Fruit fly (Drosophila melanogaster) whole organism, embryonic: ENCODE data around the gene sr.
A peak's percentile ranks its signal among the peaks of the same experiment; 100 is the strongest.

Source experiments
- CG13424 ChIP-seq: fragments of 200-800 bp; sonication (Bioruptor generic); optimal IDR thresholded peaks from 2 replicates; lab custom pipeline; 2019; ENCODE audit warnings: missing biosample characterization, mild to moderate bottlenecking, missing genetic modification characterization, moderate library complexity
- CG14667 ChIP-seq: fragments of 200-800 bp; sonication (Bioruptor generic); IDR thresholded peaks from 2 replicates; pipeline ENCODE4 v1.3.6; 2022; ENCODE audit warnings: missing biosample characterization, missing genetic modification characterization
- CG17802 ChIP-seq: fragments of 200-800 bp; sonication (Bioruptor generic); optimal IDR thresholded peaks from 2 replicates; lab custom pipeline; 2018; ENCODE audit warnings: missing biosample characterization, mild to moderate bottlenecking, missing genetic modification characterization, moderate library complexity
- CG18262 ChIP-seq: fragments of 200-800 bp; optimal IDR thresholded peaks from 3 replicates; lab custom pipeline; 2019; ENCODE audit warnings: missing biosample characterization, mild to moderate bottlenecking, missing genetic modification characterization, moderate library complexity
- CG2129 ChIP-seq: fragments of 200-800 bp; sonication (Bioruptor generic); IDR thresholded peaks from 2 replicates; pipeline ENCODE4 v1.3.6; 2022; ENCODE audit warnings: missing biosample characterization, missing genetic modification characterization; ENCODE audit not compliant: partially characterized antibody
- CG3065 ChIP-seq: fragments of 200-800 bp; sonication (Bioruptor generic); optimal IDR thresholded peaks from 2 replicates; lab custom pipeline; 2016; ENCODE audit warnings: missing biosample characterization, missing genetic modification characterization
- CG31388 ChIP-seq: fragments of 200-800 bp; sonication (Bioruptor generic); optimal IDR thresholded peaks from 2 replicates; lab custom pipeline; 2016; ENCODE audit warnings: missing biosample characterization, missing genetic modification characterization
- CG33213 ChIP-seq: fragments of 200-800 bp; sonication (Bioruptor generic); optimal IDR thresholded peaks from 3 replicates; lab custom pipeline; 2016; ENCODE audit warnings: missing biosample characterization, missing genetic modification characterization
- CG4617 ChIP-seq: fragments of 200-800 bp; sonication (Bioruptor generic); optimal IDR thresholded peaks from 3 replicates; lab custom pipeline; 2016; ENCODE audit warnings: missing biosample characterization, missing genetic modification characterization, borderline replicate concordance
- CG5180 ChIP-seq: fragments of 200-800 bp; sonication (Bioruptor generic); optimal IDR thresholded peaks from 3 replicates; lab custom pipeline; 2017; ENCODE audit warnings: missing biosample characterization, missing genetic modification characterization, mild to moderate bottlenecking, moderate library complexity, missing genetic modification reagents
- CG7928 ChIP-seq: fragments of 200-800 bp; sonication (Bioruptor generic); optimal IDR thresholded peaks from 2 replicates; lab custom pipeline; 2017; ENCODE audit warnings: missing biosample characterization, mild to moderate bottlenecking, missing genetic modification characterization
- CG8281 ChIP-seq: fragments of 200-800 bp; sonication (Bioruptor generic); optimal IDR thresholded peaks from 2 replicates; lab custom pipeline; 2018; ENCODE audit warnings: missing biosample characterization, mild to moderate bottlenecking, missing genetic modification characterization, moderate library complexity
- CG8944 ChIP-seq: fragments of 200-800 bp; sonication (Bioruptor generic); optimal IDR thresholded peaks from 3 replicates; lab custom pipeline; 2016; ENCODE audit warnings: missing biosample characterization, missing genetic modification characterization
- CkIIα-i1 ChIP-seq: fragments of 200-800 bp; sonication (Bioruptor generic); IDR thresholded peaks from 2 replicates; pipeline ENCODE4 v1.3.6; 2022; ENCODE audit warnings: missing biosample characterization, missing genetic modification characterization
- Deaf1 ChIP-seq: fragments of 200-800 bp; optimal IDR thresholded peaks from 3 replicates; lab custom pipeline; 2019; ENCODE audit warnings: missing biosample characterization, mild to moderate bottlenecking, missing genetic modification characterization, moderate library complexity
- Dfd ChIP-seq, 2 experiments: fragments of >200 bp; optimal IDR thresholded peaks; 2 replicates each; lab custom pipeline; 2017; ENCODE audit warnings: missing biosample characterization in 2 of 2, missing genetic modification characterization in 2 of 2
- Dp ChIP-seq: fragments of 200-800 bp; sonication (Bioruptor generic); optimal IDR thresholded peaks from 2 replicates; lab custom pipeline; 2018; ENCODE audit warnings: missing biosample characterization, mild to moderate bottlenecking, missing genetic modification characterization, moderate library complexity
- E2f1 ChIP-seq: fragments of 200-800 bp; sonication (Bioruptor generic); IDR thresholded peaks from 2 replicates; pipeline ENCODE4 v1.3.6; 2022; ENCODE audit warnings: missing biosample characterization, missing genetic modification characterization
- GATAe ChIP-seq: fragments of 200-800 bp; sonication (Bioruptor generic); conservative IDR thresholded peaks from 2 replicates; pipeline ENCODE4 v1.3.6; 2022; ENCODE audit warnings: missing biosample characterization, missing genetic modification characterization
- HmgD ChIP-seq: fragments of 200-800 bp; sonication (Bioruptor generic); optimal IDR thresholded peaks from 3 replicates; lab custom pipeline; 2016; ENCODE audit warnings: missing biosample characterization, missing genetic modification characterization
- Kr ChIP-seq: fragments of 200-800 bp; sonication (Bioruptor generic); optimal IDR thresholded peaks from 2 replicates; lab custom pipeline; 2017; ENCODE audit warnings: missing biosample characterization, mild to moderate bottlenecking, missing genetic modification characterization
- Myb ChIP-seq: fragments of 200-800 bp; sonication (Bioruptor generic); optimal IDR thresholded peaks from 2 replicates; lab custom pipeline; 2016; ENCODE audit warnings: missing biosample characterization, missing genetic modification characterization
- Oli ChIP-seq: fragments of 200-800 bp; sonication (Bioruptor generic); optimal IDR thresholded peaks from 2 replicates; lab custom pipeline; 2018; ENCODE audit warnings: missing biosample characterization, mild to moderate bottlenecking, missing genetic modification characterization, moderate library complexity
- Poxn ChIP-seq: fragments of 200-800 bp; sonication (Bioruptor generic); IDR thresholded peaks from 2 replicates; pipeline ENCODE4 v1.3.6; 2022; ENCODE audit warnings: missing biosample characterization, missing genetic modification characterization
- Side ChIP-seq: fragments of 200-800 bp; sonication (Bioruptor generic); optimal IDR thresholded peaks from 2 replicates; lab custom pipeline; 2016; ENCODE audit warnings: missing biosample characterization, missing genetic modification characterization
- TFAM ChIP-seq: fragments of 200-800 bp; sonication (Bioruptor generic); optimal IDR thresholded peaks from 2 replicates; lab custom pipeline; 2017; ENCODE audit warnings: missing biosample characterization, missing genetic modification characterization, inconsistent platforms
- Xrp1 ChIP-seq: fragments of 200-800 bp; sonication (Bioruptor generic); IDR thresholded peaks from 2 replicates; pipeline ENCODE4 v1.3.6; 2022; ENCODE audit warnings: missing biosample characterization, missing genetic modification characterization
- bbx ChIP-seq: fragments of 200-800 bp; sonication (Bioruptor generic); IDR thresholded peaks from 2 replicates; pipeline ENCODE4 v1.3.6; 2022; ENCODE audit warnings: missing biosample characterization, missing genetic modification characterization; ENCODE audit not compliant: partially characterized antibody
- bsh ChIP-seq, 2 experiments: fragments of 200-800 bp; sonication (Bioruptor generic); optimal IDR thresholded peaks; 2 replicates each; lab custom pipeline; 2017 to 2018; ENCODE audit warnings: mild to moderate bottlenecking in 2 of 2, missing biosample characterization in 2 of 2, missing genetic modification characterization in 2 of 2, moderate library complexity in 1 of 2
- cad ChIP-seq: fragments of >200 bp; optimal IDR thresholded peaks from 2 replicates; lab custom pipeline; 2017; ENCODE audit warnings: missing biosample characterization, missing genetic modification characterization
- chm ChIP-seq: fragments of 200-800 bp; sonication (Bioruptor generic); IDR thresholded peaks from 2 replicates; pipeline ENCODE4 v1.3.6; 2022; ENCODE audit warnings: missing biosample characterization, missing genetic modification characterization
- dimm ChIP-seq: fragments of 200-800 bp; sonication (Bioruptor generic); IDR thresholded peaks from 2 replicates; pipeline ENCODE4 v1.3.6; 2022; ENCODE audit warnings: missing biosample characterization, missing genetic modification characterization
- dmrt11E ChIP-seq: fragments of 200-800 bp; sonication (Bioruptor generic); optimal IDR thresholded peaks from 3 replicates; lab custom pipeline; 2018; ENCODE audit warnings: missing biosample characterization, mild to moderate bottlenecking, missing genetic modification characterization, moderate library complexity
- kah ChIP-seq: fragments of 200-800 bp; sonication (Bioruptor generic); optimal IDR thresholded peaks from 2 replicates; lab custom pipeline; 2018; ENCODE audit warnings: missing biosample characterization, mild to moderate bottlenecking, missing genetic modification characterization
- kay ChIP-seq: fragments of 200-800 bp; sonication (Bioruptor generic); optimal IDR thresholded peaks from 2 replicates; lab custom pipeline; 2016; ENCODE audit warnings: missing biosample characterization, missing genetic modification characterization
- lab ChIP-seq: fragments of 200-800 bp; sonication (Bioruptor generic); optimal IDR thresholded peaks from 3 replicates; lab custom pipeline; 2017; ENCODE audit warnings: missing biosample characterization, missing genetic modification characterization, mild to moderate bottlenecking, moderate library complexity, missing genetic modification reagents
- otp ChIP-seq: fragments of 200-800 bp; sonication (Bioruptor generic); IDR thresholded peaks from 3 replicates; pipeline ENCODE4, ENCODE4 v1.3.6; 2022; ENCODE audit warnings: missing biosample characterization, missing genetic modification characterization
- pb ChIP-seq: fragments of 200-800 bp; sonication (Bioruptor generic); optimal IDR thresholded peaks from 3 replicates; lab custom pipeline; 2016; ENCODE audit warnings: missing biosample characterization, missing genetic modification characterization
- pho ChIP-seq: fragments of 200-800 bp; sonication (Bioruptor generic); optimal IDR thresholded peaks from 2 replicates; lab custom pipeline; 2016; ENCODE audit warnings: missing biosample characterization, missing genetic modification characterization
- psq ChIP-seq: fragments of 200-800 bp; sonication (Bioruptor generic); optimal IDR thresholded peaks from 2 replicates; lab custom pipeline; 2017; ENCODE audit warnings: missing biosample characterization, missing genetic modification characterization
- ro ChIP-seq: fragments of 200-800 bp; sonication (Bioruptor generic); IDR thresholded peaks from 2 replicates; pipeline ENCODE4 v1.3.6; 2022; ENCODE audit warnings: missing biosample characterization, missing genetic modification characterization
- sc ChIP-seq, 3 experiments: fragments of >200 bp in 2 of 3; fragments of 200-800 bp in 1 of 3; sonication (Bioruptor generic) in 1 of 3; optimal IDR thresholded peaks; 2 replicates in 2 of 3; 3 replicates in 1 of 3; lab custom pipeline; 2017; ENCODE audit warnings: mild to moderate bottlenecking in 1 of 3, missing biosample characterization in 1 of 3, missing genetic modification characterization in 1 of 3, missing genetic modification reagents in 1 of 3
- seq ChIP-seq: fragments of 200-800 bp; sonication (Bioruptor generic); IDR thresholded peaks from 2 replicates; pipeline ENCODE4 v1.3.6; 2022; ENCODE audit warnings: missing biosample characterization, missing genetic modification characterization
- slou ChIP-seq: fragments of 200-800 bp; sonication (Bioruptor generic); optimal IDR thresholded peaks from 3 replicates; lab custom pipeline; 2016; ENCODE audit warnings: missing biosample characterization, missing genetic modification characterization
- sqz ChIP-seq: fragments of 200-800 bp; sonication (Bioruptor generic); optimal IDR thresholded peaks from 3 replicates; lab custom pipeline; 2018; ENCODE audit warnings: missing biosample characterization, mild to moderate bottlenecking, missing genetic modification characterization
- stc ChIP-seq: fragments of 200-800 bp; sonication (Bioruptor generic); IDR thresholded peaks from 2 replicates; pipeline ENCODE4 v1.3.6; 2022; ENCODE audit warnings: missing biosample characterization, missing genetic modification characterization
- tna ChIP-seq: fragments of 200-800 bp; sonication (Bioruptor generic); IDR thresholded peaks from 2 replicates; pipeline ENCODE4 v1.3.6; 2022; ENCODE audit warnings: missing biosample characterization, missing genetic modification characterization; ENCODE audit not compliant: partially characterized antibody
- trem ChIP-seq: fragments of 200-800 bp; optimal IDR thresholded peaks from 3 replicates; lab custom pipeline; 2019; ENCODE audit warnings: missing biosample characterization, mild to moderate bottlenecking, missing genetic modification characterization, moderate library complexity
- usp ChIP-seq: fragments of >200 bp; optimal IDR thresholded peaks from 2 replicates; lab custom pipeline; 2017; ENCODE audit warnings: missing biosample characterization, missing genetic modification characterization

sr gene

DNA sequence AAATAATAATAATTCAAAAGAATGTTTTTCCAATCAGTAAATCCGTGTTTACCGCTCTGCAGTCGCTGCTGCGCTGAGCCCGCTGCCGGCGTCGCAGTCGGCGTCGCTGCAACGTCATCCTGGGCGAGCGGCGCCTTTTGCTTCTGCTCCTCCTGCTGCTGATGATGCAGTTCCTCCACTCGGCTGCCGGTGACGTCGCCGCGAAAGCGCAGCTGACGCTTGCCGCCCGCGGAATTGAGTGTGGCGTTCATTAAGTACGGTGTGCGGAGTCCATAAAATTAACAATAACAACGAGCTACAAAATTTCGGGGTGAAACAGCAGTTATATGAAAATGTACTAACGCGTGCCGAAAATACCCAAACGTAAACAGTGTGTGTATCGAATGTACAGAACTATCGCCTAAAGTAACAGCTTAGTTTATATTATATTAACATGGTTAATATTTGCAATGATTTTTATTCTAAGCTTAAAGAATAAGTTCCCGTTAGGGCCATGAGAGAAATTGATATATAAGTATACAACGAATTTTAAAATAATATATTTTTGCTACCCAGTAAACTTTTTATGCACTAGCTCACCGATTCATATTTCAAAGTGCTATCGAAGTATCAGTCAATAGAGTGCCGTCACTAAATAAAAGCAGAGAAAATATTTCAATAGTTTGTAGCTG is 73.6 kb downstream of the sr start, which contains the start of the genes CG7218 and Cbp20 (continued):
- TF ChIP-seq CG4617: peak; percentile 83
- peak; percentile 21 for TF ChIP-seq CG7928 (GFP tag; lab: Kevin White, UChicago)
- TF ChIP-seq CG33213 (GFP tag; lab: Kevin White, UChicago): no peak
- peak; percentile 76 for TF ChIP-seq Xrp1
- TF ChIP-seq psq (GFP tag; lab: Kevin White, UChicago): no peak
- TF ChIP-seq bsh (GFP tag; optimal IDR thresholded peaks at IDR 0.05; lab: Kevin White, UChicago): peak in 1 of 2 experiments; percentile 43
- no peak for TF ChIP-seq pb (GFP tag; lab: Kevin White, UChicago)
- TF ChIP-seq CG13424 (tag; lab: Kevin White, UChicago): peak; percentile 78
- no peak for TF ChIP-seq TFAM (GFP tag; lab: Kevin White, UChicago)
- TF ChIP-seq Dp (GFP tag; lab: Kevin White, UChicago): peak; percentile 24
- TF ChIP-seq trem (tag; lab: Kevin White, UChicago): peak; percentile 83
- TF ChIP-seq CkIIα-i1 (GFP tag; lab: Robert Waterston, UW): no peak
- TF ChIP-seq E2f1 (GFP tag; lab: Robert Waterston, UW): peak; percentile 76
- TF ChIP-seq CG17802 (tag; lab: Kevin White, UChicago): no peak
- peak; percentile 29; the same call in 1 of the 2 replicates for TF ChIP-seq tna (GFP tag; lab: Robert Waterston, UW)
- TF ChIP-seq Dfd (GFP tag; optimal IDR thresholded peaks at IDR 0.05; lab: Kevin White, UChicago): no peak
- TF ChIP-seq otp: peak; percentile 12; the same call in 1 of the 3 replicates
- TF ChIP-seq kah (GFP tag; lab: Kevin White, UChicago): no peak
- TF ChIP-seq dimm (GFP tag; lab: Robert Waterston, UW): peak; percentile 55; the same call in 1 of the 2 replicates
- TF ChIP-seq bbx (GFP tag; lab: Robert Waterston, UW): peak; percentile 74
- no peak for TF ChIP-seq sc (optimal IDR thresholded peaks at IDR 0.05; lab: Kevin White, UChicago)
- peak; percentile 37 for TF ChIP-seq sc (GFP tag; optimal IDR thresholded peaks at IDR 0.05; lab: Kevin White, UChicago)
- TF ChIP-seq chm (GFP tag; lab: Robert Waterston, UW): peak; percentile 58; the same call in 1 of the 2 replicates
- no peak for TF ChIP-seq usp (GFP tag; lab: Kevin White, UChicago)
- peak; percentile 36 for TF ChIP-seq dmrt11E (tag; lab: Kevin White, UChicago)
- peak; percentile 78 for TF ChIP-seq CG2129
- TF ChIP-seq GATAe (GFP tag; lab: Robert Waterston, UW): no peak
- TF ChIP-seq Poxn: peak; percentile 13; the same call in 1 of the 2 replicates
- TF ChIP-seq Deaf1 (tag; lab: Kevin White, UChicago): peak; percentile 47
- peak; percentile 64 for TF ChIP-seq pho (GFP tag; lab: Kevin White, UChicago)
- peak; percentile 44 for TF ChIP-seq kay (GFP tag; lab: Kevin White, UChicago)
- TF ChIP-seq slou (GFP tag; lab: Kevin White, UChicago): peak; percentile 44
- TF ChIP-seq CG8944 (GFP tag; lab: Kevin White, UChicago): peak; percentile 50
- no peak for TF ChIP-seq CG5180
- TF ChIP-seq cad: no peak
- TF ChIP-seq seq (GFP tag; lab: Robert Waterston, UW): no peak
- TF ChIP-seq CG14667 (GFP tag; lab: Robert Waterston, UW): peak; percentile 58; the same call in 1 of the 2 replicates
- no peak for TF ChIP-seq Side
- peak; percentile 45 for TF ChIP-seq Myb (GFP tag; lab: Kevin White, UChicago)
- no peak for TF ChIP-seq Kr (GFP tag; lab: Kevin White, UChicago)
- TF ChIP-seq stc (GFP tag; lab: Robert Waterston, UW): no peak
- peak; percentile 31 for TF ChIP-seq HmgD (GFP tag; lab: Kevin White, UChicago)
- TF ChIP-seq CG3065: peak; percentile 46
- no peak for TF ChIP-seq CG8281 (tag; lab: Kevin White, UChicago)
- TF ChIP-seq sqz: no peak
- peak; percentile 29 for TF ChIP-seq CG31388 (GFP tag; lab: Kevin White, UChicago)
- TF ChIP-seq Oli (tag; lab: Kevin White, UChicago): peak; percentile 47
- TF ChIP-seq lab (GFP tag; lab: Kevin White, UChicago): peak; percentile 82
- TF ChIP-seq CG18262 (tag; lab: Kevin White, UChicago): peak; percentile 60
- TF ChIP-seq ro (GFP tag; lab: Robert Waterston, UW): no peak
